Fruit fly (Drosophila melanogaster) whole organism, embryonic: ENCODE measurements around the gene CG5188.
A peak's percentile ranks its signal among the peaks of the same experiment; 100 is the strongest.

Source experiments
- B-H1 ChIP-seq: fragments of 200-800 bp; sonication (Bioruptor generic); IDR thresholded peaks from 3 replicates; pipeline ENCODE4 v1.3.6; 2022; ENCODE audit warnings: missing biosample characterization, missing genetic modification characterization
- CG10147 ChIP-seq: fragments of 200-800 bp; sonication (Bioruptor generic); optimal IDR thresholded peaks from 2 replicates; lab custom pipeline; 2019; ENCODE audit warnings: missing biosample characterization, mild to moderate bottlenecking, missing genetic modification characterization, moderate library complexity
- CG10959 ChIP-seq: fragments of 200-800 bp; sonication (Bioruptor generic); IDR thresholded peaks from 2 replicates; pipeline ENCODE4 v1.3.6; 2022; ENCODE audit warnings: missing biosample characterization, missing genetic modification characterization
- CG11696 ChIP-seq: fragments of 200-800 bp; sonication (Bioruptor generic); IDR thresholded peaks from 2 replicates; pipeline ENCODE4 v1.3.6; 2022; ENCODE audit warnings: missing biosample characterization, missing genetic modification characterization
- CG11723 ChIP-seq: fragments of 200-800 bp; sonication (Bioruptor generic); optimal IDR thresholded peaks from 2 replicates; lab custom pipeline; 2017; ENCODE audit warnings: missing biosample characterization, mild to moderate bottlenecking, missing genetic modification characterization
- CG12659 ChIP-seq: fragments of 200-800 bp; sonication (Bioruptor generic); optimal IDR thresholded peaks from 3 replicates; lab custom pipeline; 2017; ENCODE audit warnings: mild to moderate bottlenecking, missing biosample characterization, missing genetic modification reagents, missing genetic modification characterization
- CG14050 ChIP-seq: fragments of 200-800 bp; sonication (Bioruptor generic); IDR thresholded peaks from 3 replicates; pipeline ENCODE4 v1.3.6; 2022; ENCODE audit warnings: missing biosample characterization, missing genetic modification characterization
- CG1529 ChIP-seq: fragments of 200-800 bp; sonication (Bioruptor generic); optimal IDR thresholded peaks from 3 replicates; lab custom pipeline; 2018; ENCODE audit warnings: missing biosample characterization, missing genetic modification characterization
- CG17186 ChIP-seq: fragments of 200-800 bp; sonication (Bioruptor generic); optimal IDR thresholded peaks from 3 replicates; lab custom pipeline; 2017; ENCODE audit warnings: missing biosample characterization, missing genetic modification reagents, missing genetic modification characterization
- CG17361 ChIP-seq: fragments of 200-800 bp; sonication (Bioruptor generic); IDR thresholded peaks from 3 replicates; pipeline ENCODE4 v1.3.6; 2022; ENCODE audit warnings: missing biosample characterization, missing genetic modification characterization
- CG2120 ChIP-seq: fragments of 200-800 bp; sonication (Bioruptor generic); optimal IDR thresholded peaks from 3 replicates; lab custom pipeline; 2016; ENCODE audit warnings: missing biosample characterization, missing genetic modification characterization
- CG30020 ChIP-seq: fragments of 200-800 bp; optimal IDR thresholded peaks from 2 replicates; lab custom pipeline; 2019; ENCODE audit warnings: missing biosample characterization, mild to moderate bottlenecking, missing genetic modification characterization, moderate library complexity
- CG3407 ChIP-seq: fragments of 200-800 bp; sonication (Bioruptor generic); optimal IDR thresholded peaks from 2 replicates; lab custom pipeline; 2018; ENCODE audit warnings: missing biosample characterization, mild to moderate bottlenecking, missing genetic modification characterization
- CG4360 ChIP-seq: fragments of 200-800 bp; sonication (Bioruptor generic); IDR thresholded peaks from 2 replicates; pipeline ENCODE4 v1.3.6; 2022; ENCODE audit warnings: missing biosample characterization, missing genetic modification characterization
- CG8290 ChIP-seq, 3 experiments: fragments of 200-800 bp; sonication (Bioruptor generic); optimal IDR thresholded peaks; 2 replicates each; lab custom pipeline; 2016 to 2019; ENCODE audit warnings: missing biosample characterization in 3 of 3, missing genetic modification characterization in 3 of 3, mild to moderate bottlenecking in 2 of 3, moderate library complexity in 1 of 3
- CG9437 ChIP-seq: fragments of 200-800 bp; sonication (Bioruptor generic); optimal IDR thresholded peaks from 2 replicates; lab custom pipeline; 2018; ENCODE audit warnings: missing biosample characterization, mild to moderate bottlenecking, missing genetic modification characterization
- CG9932 ChIP-seq: fragments of 200-800 bp; sonication (Bioruptor generic); IDR thresholded peaks from 2 replicates; pipeline ENCODE4 v1.3.6; 2022; ENCODE audit warnings: missing biosample characterization, missing genetic modification characterization
- D19A ChIP-seq: fragments of 200-800 bp; optimal IDR thresholded peaks from 3 replicates; lab custom pipeline; 2019; ENCODE audit warnings: missing biosample characterization, mild to moderate bottlenecking, missing genetic modification characterization, moderate library complexity
- D19B ChIP-seq: fragments of 200-800 bp; sonication (Bioruptor generic); optimal IDR thresholded peaks from 2 replicates; lab custom pipeline; 2017; ENCODE audit warnings: missing biosample characterization, mild to moderate bottlenecking, missing genetic modification characterization
- Deaf1 ChIP-seq: fragments of 200-800 bp; optimal IDR thresholded peaks from 3 replicates; lab custom pipeline; 2019; ENCODE audit warnings: missing biosample characterization, mild to moderate bottlenecking, missing genetic modification characterization, moderate library complexity
- Ets97D ChIP-seq: fragments of 200-800 bp; sonication (Bioruptor generic); optimal IDR thresholded peaks from 3 replicates; lab custom pipeline; 2016; ENCODE audit warnings: missing biosample characterization, missing genetic modification characterization
- H15 ChIP-seq: fragments of 200-800 bp; sonication (Bioruptor generic); IDR thresholded peaks from 3 replicates; pipeline ENCODE4 v1.3.6; 2022; ENCODE audit warnings: missing biosample characterization, missing genetic modification characterization
- HHEX ChIP-seq: fragments of 200-800 bp; sonication (Bioruptor generic); optimal IDR thresholded peaks from 3 replicates; lab custom pipeline; 2017; ENCODE audit warnings: missing biosample characterization, mild to moderate bottlenecking, missing genetic modification characterization, missing genetic modification reagents
- Kr ChIP-seq: fragments of 200-800 bp; sonication (Bioruptor generic); optimal IDR thresholded peaks from 2 replicates; lab custom pipeline; 2017; ENCODE audit warnings: missing biosample characterization, mild to moderate bottlenecking, missing genetic modification characterization
- Lim3 ChIP-seq: fragments of 200-800 bp; sonication (Bioruptor generic); IDR thresholded peaks from 2 replicates; pipeline ENCODE4 v1.3.6; 2022; ENCODE audit warnings: missing biosample characterization, missing genetic modification characterization
- MTF-1 ChIP-seq: fragments of 200-800 bp; sonication (Bioruptor generic); optimal IDR thresholded peaks from 2 replicates; lab custom pipeline; 2018; ENCODE audit warnings: missing biosample characterization, mild to moderate bottlenecking, missing genetic modification characterization, borderline replicate concordance
- Meics ChIP-seq: fragments of 200-800 bp; sonication (Bioruptor generic); optimal IDR thresholded peaks from 2 replicates; lab custom pipeline; 2017; ENCODE audit warnings: missing biosample characterization, mild to moderate bottlenecking, missing genetic modification characterization
- NFAT ChIP-seq: fragments of 200-800 bp; sonication (Bioruptor generic); IDR thresholded peaks from 2 replicates; pipeline ENCODE4 v1.3.6; 2022; ENCODE audit warnings: missing biosample characterization, missing genetic modification characterization
- Nf-YC ChIP-seq: fragments of 200-800 bp; optimal IDR thresholded peaks from 3 replicates; lab custom pipeline; 2019; ENCODE audit warnings: missing biosample characterization, mild to moderate bottlenecking, missing genetic modification characterization, moderate library complexity
- Oli ChIP-seq: fragments of 200-800 bp; sonication (Bioruptor generic); optimal IDR thresholded peaks from 2 replicates; lab custom pipeline; 2018; ENCODE audit warnings: missing biosample characterization, mild to moderate bottlenecking, missing genetic modification characterization, moderate library complexity
- Scr ChIP-seq: fragments of 200-800 bp; sonication (Bioruptor generic); IDR thresholded peaks from 2 replicates; pipeline ENCODE4 v1.3.6; 2022; ENCODE audit warnings: missing biosample characterization, missing genetic modification characterization; ENCODE audit not compliant: partially characterized antibody
- Spps ChIP-seq: fragments of 200-800 bp; sonication (Bioruptor generic); optimal IDR thresholded peaks from 2 replicates; lab custom pipeline; 2018; ENCODE audit warnings: missing biosample characterization, mild to moderate bottlenecking, missing genetic modification characterization
- al ChIP-seq: fragments of 200-800 bp; sonication (Bioruptor generic); IDR thresholded peaks from 2 replicates; pipeline ENCODE4 v1.3.6; 2022; ENCODE audit warnings: missing biosample characterization, missing genetic modification characterization
- bcd ChIP-seq: fragments of 200-800 bp; sonication (Bioruptor generic); optimal IDR thresholded peaks from 2 replicates; lab custom pipeline; 2017; ENCODE audit warnings: missing biosample characterization, mild to moderate bottlenecking, missing genetic modification characterization
- btn ChIP-seq: fragments of 200-800 bp; sonication (Bioruptor generic); optimal IDR thresholded peaks from 2 replicates; lab custom pipeline; 2016; ENCODE audit warnings: missing biosample characterization, missing genetic modification characterization
- chm ChIP-seq: fragments of 200-800 bp; sonication (Bioruptor generic); IDR thresholded peaks from 2 replicates; pipeline ENCODE4 v1.3.6; 2022; ENCODE audit warnings: missing biosample characterization, missing genetic modification characterization
- corto ChIP-seq: fragments of 200-800 bp; sonication (Bioruptor generic); optimal IDR thresholded peaks from 2 replicates; lab custom pipeline; 2016; ENCODE audit warnings: missing biosample characterization, mild to moderate bottlenecking, missing genetic modification characterization, moderate library complexity
- cwo ChIP-seq: fragments of 200-800 bp; sonication (Bioruptor generic); optimal IDR thresholded peaks from 3 replicates; lab custom pipeline; 2017; ENCODE audit warnings: missing biosample characterization, missing genetic modification characterization, mild to moderate bottlenecking, moderate library complexity, missing genetic modification reagents
- dysf ChIP-seq: fragments of 200-800 bp; sonication (Bioruptor generic); IDR thresholded peaks from 3 replicates; pipeline ENCODE4 v1.3.6; 2022; ENCODE audit warnings: missing biosample characterization, missing genetic modification characterization
- fd64A ChIP-seq: fragments of 200-800 bp; sonication (Bioruptor generic); optimal IDR thresholded peaks from 3 replicates; lab custom pipeline; 2018; ENCODE audit warnings: missing biosample characterization, mild to moderate bottlenecking, missing genetic modification characterization
- fru ChIP-seq: fragments of >200 bp; optimal IDR thresholded peaks from 2 replicates; lab custom pipeline; 2017
- grn ChIP-seq: fragments of 200-800 bp; sonication (Bioruptor generic); optimal IDR thresholded peaks from 3 replicates; lab custom pipeline; 2017; ENCODE audit warnings: missing biosample characterization, missing genetic modification characterization
- jing ChIP-seq: fragments of 200-800 bp; sonication (Bioruptor generic); optimal IDR thresholded peaks from 2 replicates; lab custom pipeline; 2018; ENCODE audit warnings: missing biosample characterization, mild to moderate bottlenecking, missing genetic modification characterization
- jumu ChIP-seq: fragments of 200-800 bp; sonication (Bioruptor generic); optimal IDR thresholded peaks from 3 replicates; lab custom pipeline; 2016; ENCODE audit warnings: missing biosample characterization, missing genetic modification characterization
- knrl ChIP-seq: fragments of 200-800 bp; sonication (Bioruptor generic); IDR thresholded peaks from 3 replicates; pipeline ENCODE4 v1.3.6; 2022; ENCODE audit warnings: missing biosample characterization, missing genetic modification characterization; ENCODE audit not compliant: partially characterized antibody
- maf-S ChIP-seq: fragments of 200-800 bp; sonication (Bioruptor generic); optimal IDR thresholded peaks from 2 replicates; lab custom pipeline; 2016; ENCODE audit warnings: missing biosample characterization, missing genetic modification characterization
- oc ChIP-seq: fragments of 200-800 bp; sonication (Bioruptor generic); optimal IDR thresholded peaks from 2 replicates; lab custom pipeline; 2018; ENCODE audit warnings: missing biosample characterization, mild to moderate bottlenecking, missing genetic modification characterization, moderate library complexity
- peb ChIP-seq: fragments of 200-800 bp; sonication (Bioruptor generic); IDR thresholded peaks from 2 replicates; pipeline ENCODE4 v1.3.6; 2022; ENCODE audit warnings: missing biosample characterization, missing genetic modification characterization

The CG5188 gene

DNA sequence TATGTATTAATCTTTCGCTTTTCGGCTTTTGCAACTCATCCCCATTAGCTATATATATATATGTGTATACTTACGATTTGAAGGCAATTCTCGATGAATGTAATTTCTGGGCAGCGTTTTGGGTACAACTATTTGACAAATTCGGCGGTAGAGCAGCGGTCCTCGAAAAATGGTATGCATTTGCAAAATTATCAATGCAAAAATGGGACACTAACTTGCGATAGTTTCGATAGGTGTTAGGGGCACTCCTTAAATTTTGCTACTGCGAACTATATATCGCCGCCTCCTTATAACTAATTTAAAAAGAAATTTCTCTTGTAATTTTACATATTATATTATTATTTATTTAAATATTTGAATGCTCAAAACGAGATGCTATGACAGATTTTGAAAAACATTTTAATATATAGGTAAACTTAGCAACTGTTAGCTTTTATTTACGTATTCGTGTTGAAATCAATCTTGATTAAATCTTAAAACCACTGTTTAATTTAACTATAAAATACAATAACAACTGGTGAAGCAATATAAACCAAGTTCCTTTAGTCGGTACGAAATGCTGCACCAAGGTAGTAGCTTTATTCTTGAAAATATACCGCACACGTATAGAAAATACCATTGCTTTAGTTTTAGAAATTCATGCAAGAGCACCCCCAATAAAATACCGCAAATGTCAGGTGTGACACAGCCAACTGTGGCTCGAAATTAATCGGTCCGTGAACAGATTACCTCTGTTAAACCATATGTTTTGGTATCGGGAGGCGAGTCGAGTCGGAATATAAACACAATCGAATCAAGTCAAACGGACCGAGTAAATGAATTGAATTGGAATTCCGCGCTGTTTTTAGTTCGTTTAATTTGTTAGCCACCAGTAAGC, 15.1 kb upstream of the CG5188 start, which contains the start of the genes CG5355 and Klp31E (continued):
- TF ChIP-seq CG10959 (GFP tag; lab: Robert Waterston, UW), result no peak
- TF ChIP-seq bcd (GFP tag; lab: Kevin White, UChicago), result peak; percentile 72
- no peak for TF ChIP-seq corto (GFP tag; lab: Kevin White, UChicago)
- TF ChIP-seq H15 (GFP tag; lab: Robert Waterston, UW), result no peak
- peak; percentile 75 for TF ChIP-seq Oli (tag; lab: Kevin White, UChicago)
- TF ChIP-seq CG17361 (GFP tag; lab: Robert Waterston, UW), result peak; percentile 95
- no peak for TF ChIP-seq CG17186 (GFP tag; lab: Kevin White, UChicago)
- no peak for TF ChIP-seq CG3407 (GFP tag; lab: Kevin White, UChicago)
- TF ChIP-seq NFAT (GFP tag; lab: Robert Waterston, UW), result peak; percentile 68; the same call in 1 of the 2 replicates
- TF ChIP-seq CG12659 (GFP tag; lab: Kevin White, UChicago), result peak; percentile 83
- peak; percentile 72 for TF ChIP-seq CG2120 (GFP tag; lab: Kevin White, UChicago)
- TF ChIP-seq B-H1 (GFP tag; lab: Robert Waterston, UW), result 0 out of 3 replicates have a peak, but pooled peaks have one; percentile 45
- TF ChIP-seq Meics, result peak; percentile 80
- TF ChIP-seq D19A (tag; lab: Kevin White, UChicago), result no peak
- no peak for TF ChIP-seq Deaf1 (tag; lab: Kevin White, UChicago)
- TF ChIP-seq CG10147, result peak; percentile 63
- TF ChIP-seq oc (tag; lab: Kevin White, UChicago), result no peak
- no peak for TF ChIP-seq jing (GFP tag; lab: Kevin White, UChicago)
- peak; percentile 24 for TF ChIP-seq CG8290 (GFP tag; optimal IDR thresholded peaks at IDR 0.05; lab: Kevin White, UChicago)
- no peak for TF ChIP-seq CG8290 (tag; optimal IDR thresholded peaks at IDR 0.05; lab: Kevin White, UChicago)
- peak; percentile 81 for TF ChIP-seq Scr (GFP tag; lab: Robert Waterston, UW)
- peak; percentile 95 for TF ChIP-seq CG30020 (tag; lab: Kevin White, UChicago)
- TF ChIP-seq grn (GFP tag; lab: Kevin White, UChicago), result no peak
- TF ChIP-seq CG11696, result peak; percentile 61; the same call in 1 of the 2 replicates
- peak; percentile 38 for TF ChIP-seq D19B (GFP tag; lab: Kevin White, UChicago)
- no peak for TF ChIP-seq CG14050
- peak; percentile 57 for TF ChIP-seq jumu
- peak; percentile 54 for TF ChIP-seq HHEX
- no peak for TF ChIP-seq Lim3 (GFP tag; lab: Robert Waterston, UW)
- TF ChIP-seq CG1529 (GFP tag; lab: Kevin White, UChicago), result peak; percentile 1
- no peak for TF ChIP-seq btn (GFP tag; lab: Kevin White, UChicago)
- peak; percentile 61; the same call in 2 of the 3 replicates for TF ChIP-seq dysf (GFP tag; lab: Robert Waterston, UW)
- no peak for TF ChIP-seq Kr (GFP tag; lab: Kevin White, UChicago)
- TF ChIP-seq fd64A, result no peak
- TF ChIP-seq maf-S (GFP tag; lab: Kevin White, UChicago), result peak; percentile 56
- no peak for TF ChIP-seq fru (lab: Kevin White, UChicago)
- TF ChIP-seq CG9932 (GFP tag; lab: Robert Waterston, UW), result peak; percentile 60
- peak; percentile 67; the same call in 2 of the 3 replicates for TF ChIP-seq knrl (GFP tag; lab: Robert Waterston, UW)
- TF ChIP-seq CG11723 (GFP tag; lab: Kevin White, UChicago), result peak; percentile 49
- TF ChIP-seq chm (GFP tag; lab: Robert Waterston, UW), result peak; percentile 34
- no peak for TF ChIP-seq CG4360 (GFP tag; lab: Robert Waterston, UW)
- no peak for TF ChIP-seq peb (GFP tag; lab: Robert Waterston, UW)
- peak; percentile 9 for TF ChIP-seq MTF-1 (GFP tag; lab: Kevin White, UChicago)
- peak; percentile 27 for TF ChIP-seq Spps (tag; lab: Kevin White, UChicago)
- peak; percentile 15 for TF ChIP-seq Ets97D (GFP tag; lab: Kevin White, UChicago)
- peak; percentile 78 for TF ChIP-seq CG9437 (GFP tag; lab: Kevin White, UChicago)
- 0 out of 2 replicates have a peak, but pooled peaks have one; percentile 16 for TF ChIP-seq al
- no peak for TF ChIP-seq cwo
- peak; percentile 76 for TF ChIP-seq Nf-YC (tag; lab: Kevin White, UChicago)
